Fruit fly (Drosophila melanogaster): Measurements from ENCODE around the gene Ctps.

The Ctps gene

dm6 chr3L:15158330-15159114, 60.8 kb downstream of the Ctps start, which contains the start of the genes Msh6 and Prp31 (continued):
- TF ChIP-seq Spps (tag; optimal IDR thresholded peaks at IDR 0.05) (peak; percentile 47), CG5245 (GFP tag; optimal IDR thresholded peaks at IDR 0.05) (no peak), chif (GFP tag; optimal IDR thresholded peaks at IDR 0.05) (peak; percentile 5 to 75), Aef1 (GFP tag; IDR thresholded peaks at IDR 0.05) (peak; percentile 72; the same call in 2 of the 3 replicates), crp (GFP tag; optimal IDR thresholded peaks at IDR 0.05) (peak in 1 of 2 experiments; percentile 28), slou (GFP tag; optimal IDR thresholded peaks at IDR 0.05) (peak; percentile 32), ci (GFP tag; IDR thresholded peaks at IDR 0.05) (0 out of 3 replicates have a peak, but pooled peaks have one; percentile 46), so (GFP tag; IDR thresholded peaks at IDR 0.05) (0 out of 3 replicates have a peak, but pooled peaks have one; percentile 47), CG18476 (GFP tag; optimal IDR thresholded peaks at IDR 0.05) (peak; percentile 32), CG15269 (tag; optimal IDR thresholded peaks at IDR 0.05) (peak; percentile 70), CG8290 (GFP tag; optimal IDR thresholded peaks at IDR 0.05) (peak; percentile 59), CG8290 (tag; optimal IDR thresholded peaks at IDR 0.05) (no peak), Usf (GFP tag; optimal IDR thresholded peaks at IDR 0.05) (peak; percentile 65), CG9215 (GFP tag; IDR thresholded peaks at IDR 0.05) (peak; percentile 60), CG34376 (GFP tag; optimal IDR thresholded peaks at IDR 0.05) (no peak), CG12659 (GFP tag; optimal IDR thresholded peaks at IDR 0.05) (peak; percentile 76), E2f2 (GFP tag; IDR thresholded peaks at IDR 0.05) (peak; percentile 73), CG43689 (GFP tag; IDR thresholded peaks at IDR 0.05) (no peak), ind (GFP tag; optimal IDR thresholded peaks at IDR 0.05) (peak; percentile 79), ac (GFP tag; optimal IDR thresholded peaks at IDR 0.05) (no peak), Kr (GFP tag; optimal IDR thresholded peaks at IDR 0.05) (no peak), rib (GFP tag; IDR thresholded peaks at IDR 0.05) (no peak), Fer2 (tag; optimal IDR thresholded peaks at IDR 0.05) (peak; percentile 43), Blimp-1 (GFP tag; optimal IDR thresholded peaks at IDR 0.05) (peak; percentile 54), sob (GFP tag; IDR thresholded peaks at IDR 0.05) (peak; percentile 53; the same call in 1 of the 2 replicates), CG14965 (GFP tag; optimal IDR thresholded peaks at IDR 0.05; ENCODE audit: borderline replicate concordance) (no peak), Med (GFP tag) (peak; percentile 53), CG30431 (GFP tag; optimal IDR thresholded peaks at IDR 0.05) (peak; percentile 27), CG17912 (GFP tag; optimal IDR thresholded peaks at IDR 0.05) (no peak), inv (GFP tag; IDR thresholded peaks at IDR 0.05; ENCODE audit: partially characterized antibody) (no peak), CG10147 (GFP tag; optimal IDR thresholded peaks at IDR 0.05) (peak; percentile 69), dimm (GFP tag; IDR thresholded peaks at IDR 0.05) (peak; percentile 47; the same call in 1 of the 2 replicates), scrt (GFP tag; optimal IDR thresholded peaks at IDR 0.05) (no peak), Xrp1 (GFP tag; IDR thresholded peaks at IDR 0.05) (peak; percentile 40; the same call in 1 of the 2 replicates), CG10979 (tag; optimal IDR thresholded peaks at IDR 0.05) (peak; percentile 59), CG30020 (tag; optimal IDR thresholded peaks at IDR 0.05) (peak; percentile 72), CG5180 (GFP tag; optimal IDR thresholded peaks at IDR 0.05) (no peak), Dbx (GFP tag; IDR thresholded peaks at IDR 0.05) (peak; percentile 52; the same call in 2 of the 3 replicates), sc (optimal IDR thresholded peaks at IDR 0.05) (no peak), sc (GFP tag; optimal IDR thresholded peaks at IDR 0.05) (peak; percentile 46), Pdp1 (GFP tag; optimal IDR thresholded peaks at IDR 0.05) (peak; percentile 58 to 94)

Data from whole organism, embryonic.